Fruit fly (Drosophila melanogaster): ENCODE measurements around the gene tara.

Gene tara

dm6 chr3R:16282080-16282690 is 56.7 kb downstream of the tara start (continued):
- TF ChIP-seq Kr (GFP tag; optimal IDR thresholded peaks at IDR 0.05) (peak; percentile 83), MTF-1 (GFP tag; optimal IDR thresholded peaks at IDR 0.05; ENCODE audit: borderline replicate concordance) (no peak), CG1602 (GFP tag; optimal IDR thresholded peaks at IDR 0.05) (no peak), CG17802 (tag; optimal IDR thresholded peaks at IDR 0.05) (peak; percentile 2), CG1603 (tag; optimal IDR thresholded peaks at IDR 0.05) (peak; percentile 6), CG5953 (GFP tag; IDR thresholded peaks at IDR 0.05) (no peak), twi (tag; optimal IDR thresholded peaks at IDR 0.05) (peak; percentile 96), fd102C (GFP tag; optimal IDR thresholded peaks at IDR 0.05) (peak; percentile 7), CG33557 (GFP tag; optimal IDR thresholded peaks at IDR 0.05) (peak; percentile 2), CG6791 (GFP tag; IDR thresholded peaks at IDR 0.05; ENCODE audit: partially characterized antibody) (peak; percentile 48; the same call in 1 of the 3 replicates), Vsx1 (GFP tag; optimal IDR thresholded peaks at IDR 0.05) (no peak), Gsc (GFP tag; IDR thresholded peaks at IDR 0.05) (no peak), CG10209 (GFP tag; optimal IDR thresholded peaks at IDR 0.05) (peak; percentile 29), ci (GFP tag; IDR thresholded peaks at IDR 0.05) (peak; percentile 43; the same call in 1 of the 3 replicates), CG8290 (GFP tag; optimal IDR thresholded peaks at IDR 0.05) (peak; percentile 46), CG8290 (tag; optimal IDR thresholded peaks at IDR 0.05) (peak; percentile 19 to 35), tll (GFP tag; optimal IDR thresholded peaks at IDR 0.05) (peak in 1 of 2 experiments; percentile 37), CG32767 (GFP tag; IDR thresholded peaks at IDR 0.05) (peak; percentile 33; the same call in 1 of the 2 replicates), ssp (GFP tag; IDR thresholded peaks at IDR 0.05) (no peak), dm (GFP tag; optimal IDR thresholded peaks at IDR 0.05) (peak; percentile 45), CG15696 (tag; optimal IDR thresholded peaks at IDR 0.05) (peak; percentile 10), NK7.1 (GFP tag; optimal IDR thresholded peaks at IDR 0.05) (no peak), CG14441 (GFP tag; IDR thresholded peaks at IDR 0.05) (0 out of 2 replicates have a peak, but pooled peaks have one; percentile 33), nerfin-2 (GFP tag; IDR thresholded peaks at IDR 0.05; ENCODE audit: partially characterized antibody) (no peak), CG4617 (GFP tag; optimal IDR thresholded peaks at IDR 0.05; ENCODE audit: borderline replicate concordance) (no peak), CG4360 (GFP tag; IDR thresholded peaks at IDR 0.05) (peak; percentile 91), CG11093 (GFP tag; IDR thresholded peaks at IDR 0.05) (no peak), CG2712 (tag; optimal IDR thresholded peaks at IDR 0.05) (peak; percentile 26), CG13775 (GFP tag; optimal IDR thresholded peaks at IDR 0.05) (peak; percentile 15), dimm (GFP tag; IDR thresholded peaks at IDR 0.05) (no peak), CG3407 (GFP tag; optimal IDR thresholded peaks at IDR 0.05) (peak; percentile 25), CG2678 (tag; optimal IDR thresholded peaks at IDR 0.05) (peak; percentile 2), ac (GFP tag; optimal IDR thresholded peaks at IDR 0.05) (peak; percentile 36), CG17912 (GFP tag; optimal IDR thresholded peaks at IDR 0.05) (peak; percentile 2), CG2120 (GFP tag; optimal IDR thresholded peaks at IDR 0.05) (no peak), Atf3 (GFP tag; optimal IDR thresholded peaks at IDR 0.05) (no peak), CG2889 (GFP tag; IDR thresholded peaks at IDR 0.05) (no peak), kah (GFP tag; optimal IDR thresholded peaks at IDR 0.05) (no peak), chm (GFP tag; IDR thresholded peaks at IDR 0.05) (no peak), Mad (GFP tag; optimal IDR thresholded peaks at IDR 0.05) (peak; percentile 8), Abd-B (GFP tag; optimal IDR thresholded peaks at IDR 0.05) (no peak), CG12219 (GFP tag; optimal IDR thresholded peaks at IDR 0.05) (no peak), bab2 (GFP tag; optimal IDR thresholded peaks at IDR 0.05) (no peak), sqz (GFP tag; optimal IDR thresholded peaks at IDR 0.05) (peak; percentile 76), Drgx (GFP tag; IDR thresholded peaks at IDR 0.05) (0 out of 2 replicates have a peak, but pooled peaks have one; percentile 7), crp (GFP tag; optimal IDR thresholded peaks at IDR 0.05) (peak; percentile 8 to 73), CHES-1-like (GFP tag; optimal IDR thresholded peaks at IDR 0.05) (peak; percentile 0), HLH3B (GFP tag; IDR thresholded peaks at IDR 0.05) (no peak), CG1233 (GFP tag; optimal IDR thresholded peaks at IDR 0.05) (peak; percentile 13)
